Fruit fly (Drosophila melanogaster): ENCODE data around the gene CG4957.

dm6 chr2L:10276436-10276835 is 7.8 kb downstream of the CG4957 start:
- TF ChIP-seq tai (GFP tag; optimal IDR thresholded peaks at IDR 0.05) (no peak), sage (GFP tag; optimal IDR thresholded peaks at IDR 0.05) (no peak), dsf (GFP tag; optimal IDR thresholded peaks at IDR 0.05; ENCODE audit: borderline replicate concordance) (no peak), HLH106 (tag; optimal IDR thresholded peaks at IDR 0.05) (no peak), Dfd (GFP tag; optimal IDR thresholded peaks at IDR 0.05) (no peak), woc (GFP tag; optimal IDR thresholded peaks at IDR 0.05) (no peak), OdsH (GFP tag; optimal IDR thresholded peaks at IDR 0.05) (no peak), lola (GFP tag; optimal IDR thresholded peaks at IDR 0.05) (no peak), h (GFP tag; optimal IDR thresholded peaks at IDR 0.05) (no peak)

Measured in whole organism, wandering third instar larva.